Fruit fly (Drosophila melanogaster): Measurements from ENCODE around the gene CG6271.

Gene CG6271

DNA sequence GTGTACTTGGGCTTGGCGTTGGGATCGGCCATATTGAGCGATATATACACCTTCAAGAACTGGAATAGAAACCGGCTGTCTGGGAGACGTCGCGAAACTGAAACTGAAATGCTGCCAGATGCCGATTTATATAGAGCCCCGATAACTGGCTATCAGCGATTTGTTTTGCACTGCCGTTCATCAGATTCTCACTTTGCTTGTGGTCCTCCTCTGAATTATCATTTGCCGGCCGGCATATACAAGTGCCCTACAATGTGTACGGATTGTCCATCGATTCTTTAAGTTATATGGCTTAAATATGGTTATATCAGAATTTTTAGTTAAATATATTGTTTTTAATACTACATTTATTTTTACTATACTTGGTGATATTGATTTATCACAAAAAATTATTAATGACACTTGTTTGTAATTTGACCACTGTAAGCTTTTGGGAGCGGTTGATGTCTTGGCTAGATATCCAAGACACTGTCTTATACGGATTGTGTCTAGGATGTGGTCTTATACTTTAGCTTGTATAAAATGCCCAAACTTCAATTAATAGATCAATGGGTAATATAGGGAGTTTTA, 37.4 kb downstream of the CG6271 start, which contains the start of gene CG31075 (continued):
- TF ChIP-seq Jarid2 (GFP tag; optimal IDR thresholded peaks at IDR 0.05) (peak; percentile 25), dpn (GFP tag; optimal IDR thresholded peaks at IDR 0.05) (peak in 1 of 2 experiments; percentile 30), klu (GFP tag; IDR thresholded peaks at IDR 0.05) (peak; percentile 31; the same call in 1 of the 2 replicates), amos (GFP tag; IDR thresholded peaks at IDR 0.05; ENCODE audit: partially characterized antibody) (no peak), ara (GFP tag; IDR thresholded peaks at IDR 0.05) (no peak), Gsc (GFP tag; IDR thresholded peaks at IDR 0.05) (no peak), CG11504 (tag; optimal IDR thresholded peaks at IDR 0.05) (peak; percentile 70), CG8924 (tag; optimal IDR thresholded peaks at IDR 0.05) (peak; percentile 51), bbx (GFP tag; IDR thresholded peaks at IDR 0.05; ENCODE audit: partially characterized antibody) (no peak), CG18011 (GFP tag; optimal IDR thresholded peaks at IDR 0.05) (no peak), ab (GFP tag; optimal IDR thresholded peaks at IDR 0.05) (no peak), repo (GFP tag; optimal IDR thresholded peaks at IDR 0.05) (no peak), Nf-YB (GFP tag; optimal IDR thresholded peaks at IDR 0.05) (no peak), schlank (tag; optimal IDR thresholded peaks at IDR 0.05) (peak; percentile 48), Ptx1 (GFP tag; IDR thresholded peaks at IDR 0.05) (peak; percentile 49; the same call in 1 of the 2 replicates), gem (tag; optimal IDR thresholded peaks at IDR 0.05) (peak; percentile 77), fd96Cb (tag; optimal IDR thresholded peaks at IDR 0.05) (no peak), CG33213 (GFP tag; optimal IDR thresholded peaks at IDR 0.05) (no peak), CG13287 (GFP tag; IDR thresholded peaks at IDR 0.05; ENCODE audit: partially characterized antibody) (no peak; the same call in 1 of the 2 replicates), PHDP (tag; optimal IDR thresholded peaks at IDR 0.05) (peak; percentile 40), corto (GFP tag; optimal IDR thresholded peaks at IDR 0.05) (peak; percentile 81), Hr39 (optimal IDR thresholded peaks at IDR 0.05) (no peak), CG4328 (GFP tag; optimal IDR thresholded peaks at IDR 0.05) (no peak), CG7987 (GFP tag; optimal IDR thresholded peaks at IDR 0.05) (no peak), CG13775 (GFP tag; optimal IDR thresholded peaks at IDR 0.05) (no peak), CG10147 (GFP tag; optimal IDR thresholded peaks at IDR 0.05) (peak; percentile 63), cg (GFP tag; optimal IDR thresholded peaks at IDR 0.05) (no peak), CG9609 (GFP tag; optimal IDR thresholded peaks at IDR 0.05) (no peak), Antp (GFP tag; optimal IDR thresholded peaks at IDR 0.05) (no peak), her (GFP tag; optimal IDR thresholded peaks at IDR 0.05) (no peak), crp (GFP tag; optimal IDR thresholded peaks at IDR 0.05) (no peak), seq (GFP tag; IDR thresholded peaks at IDR 0.05) (peak; percentile 53), unpg (GFP tag; optimal IDR thresholded peaks at IDR 0.05) (peak; percentile 52), Stat92E (GFP tag; optimal IDR thresholded peaks at IDR 0.05) (no peak), prd (optimal IDR thresholded peaks at IDR 0.05) (no peak), prd (GFP tag; IDR thresholded peaks at IDR 0.05) (peak; percentile 26; the same call in 1 of the 3 replicates), Myb (GFP tag; optimal IDR thresholded peaks at IDR 0.05) (no peak), CG12769 (tag; optimal IDR thresholded peaks at IDR 0.05) (peak; percentile 23), Rfx (GFP tag; IDR thresholded peaks at IDR 0.05) (peak; percentile 83), Dip3 (GFP tag; optimal IDR thresholded peaks at IDR 0.05) (peak; percentile 23), wek (GFP tag; optimal IDR thresholded peaks at IDR 0.05) (no peak), Oli (tag; optimal IDR thresholded peaks at IDR 0.05) (no peak), da (GFP tag; optimal IDR thresholded peaks at IDR 0.05) (no peak), CG31441 (GFP tag; IDR thresholded peaks at IDR 0.05) (0 out of 2 replicates have a peak, but pooled peaks have one; percentile 11), MTF-1 (GFP tag; optimal IDR thresholded peaks at IDR 0.05; ENCODE audit: borderline replicate concordance) (no peak), NC2α (GFP tag; optimal IDR thresholded peaks at IDR 0.05) (no peak), wor (GFP tag; IDR thresholded peaks at IDR 0.05) (0 out of 2 replicates have a peak, but pooled peaks have one; percentile 29), psq (GFP tag; optimal IDR thresholded peaks at IDR 0.05) (no peak), ssp (GFP tag; IDR thresholded peaks at IDR 0.05) (no peak), Mes4 (GFP tag; optimal IDR thresholded peaks at IDR 0.05) (no peak)
